Worm (Caenorhabditis elegans) whole organism, L1 larva: Measurements from ENCODE around the gene chil-24.

Source experiments
- ama-1 ChIP-seq: fragments of 150-350 bp; optimal IDR thresholded peaks from 2 replicates; lab custom pipeline; 2014
- ces-1 ChIP-seq: fragments of 150-350 bp; optimal IDR thresholded peaks from 2 replicates; lab custom pipeline; 2014; ENCODE audit warnings: missing biosample characterization, missing genetic modification reagents, missing genetic modification characterization
- egl-27 ChIP-seq, 2 experiments: fragments of 150-350 bp in 1 of 2; sonication (generic microtip); optimal IDR thresholded peaks; 3 replicates each; lab custom pipeline; 2017 to 2018; ENCODE audit warnings: missing biosample characterization in 2 of 2, missing genetic modification characterization in 2 of 2, missing genetic modification reagents in 2 of 2
- fos-1 ChIP-seq: fragments of 150-350 bp; optimal IDR thresholded peaks from 2 replicates; lab custom pipeline; 2014; ENCODE audit warnings: missing biosample characterization, missing genetic modification characterization
- irx-1 ChIP-seq: sonication (generic microtip); optimal IDR thresholded peaks from 2 replicates; lab custom pipeline; 2016; ENCODE audit warnings: missing genetic modification characterization, missing compliant biosample characterization
- lin-13 ChIP-seq: fragments of 150-350 bp; optimal IDR thresholded peaks from 2 replicates; lab custom pipeline; 2014; ENCODE audit warnings: missing biosample characterization, missing genetic modification reagents, missing genetic modification characterization
- lin-35 ChIP-seq, 2 experiments: fragments of 150-350 bp; optimal IDR thresholded peaks; 2 replicates each; lab custom pipeline; 2014; ENCODE audit warnings: missing biosample characterization in 2 of 2, missing genetic modification characterization in 2 of 2, missing genetic modification reagents in 2 of 2
- mep-1 ChIP-seq: fragments of 150-350 bp; optimal IDR thresholded peaks from 2 replicates; lab custom pipeline; 2014; ENCODE audit warnings: missing biosample characterization, missing genetic modification characterization
- nhr-71 ChIP-seq: sonication (generic microtip); optimal IDR thresholded peaks from 2 replicates; lab custom pipeline; 2016; ENCODE audit warnings: mild to moderate bottlenecking, missing genetic modification characterization, moderate library complexity, missing compliant biosample characterization
- nhr-90 ChIP-seq: sonication (generic microtip); optimal IDR thresholded peaks from 2 replicates; lab custom pipeline; 2016; ENCODE audit warnings: mild to moderate bottlenecking, missing genetic modification characterization, missing compliant biosample characterization; ENCODE audit not compliant: poor library complexity
- snpc-4 ChIP-seq: fragments of 150-350 bp; optimal IDR thresholded peaks from 2 replicates; lab custom pipeline; 2014; ENCODE audit warnings: missing biosample characterization, missing genetic modification characterization
- unc-62 ChIP-seq: fragments of 150-350 bp; optimal IDR thresholded peaks from 2 replicates; lab custom pipeline; 2014; ENCODE audit warnings: missing biosample characterization, missing genetic modification reagents, missing genetic modification characterization
- ztf-11 ChIP-seq, 2 experiments: sonication (generic microtip); optimal IDR thresholded peaks; 2 replicates each; lab custom pipeline; 2016 to 2017; ENCODE audit warnings: missing genetic modification characterization in 2 of 2, missing biosample characterization in 1 of 2, missing compliant biosample characterization in 1 of 2
- ztf-4 ChIP-seq: fragments of 150-350 bp; optimal IDR thresholded peaks from 2 replicates; lab custom pipeline; 2014; ENCODE audit warnings: missing biosample characterization, missing genetic modification characterization

ce11 chrII:3151615-3152014 lies 22.7 kb downstream of the chil-24 start, which contains the start of the genes T10D4.14 and T10D4.19:
- TF ChIP-seq irx-1 (no peak), ztf-11 (tag; optimal IDR thresholded peaks at IDR 0.05; lab: Kevin White, UChicago) (no peak), lin-13 (GFP tag; lab: Kevin White, UChicago) (no peak), nhr-90 (tag; lab: Kevin White, UChicago) (no peak), ces-1 (no peak), lin-35 (GFP tag; optimal IDR thresholded peaks at IDR 0.05; lab: Kevin White, UChicago) (no peak), mep-1 (tag; lab: Kevin White, UChicago) (no peak), snpc-4 (tag; lab: Kevin White, UChicago) (no peak), nhr-71 (no peak), unc-62 (no peak), ama-1 (lab: Kevin White, UChicago) (no peak), ztf-4 (tag; lab: Kevin White, UChicago) (no peak), egl-27 (tag; optimal IDR thresholded peaks at IDR 0.05; lab: Kevin White, UChicago) (no peak), fos-1 (tag; lab: Kevin White, UChicago) (no peak)
